Worm (Caenorhabditis elegans) whole organism, L4 larva: ENCODE results near the gene haao-1.
A peak's percentile ranks its signal among the peaks of the same experiment; 100 is the strongest.

Experiments used
- F26F4.8 ChIP-seq: fragments of 200-800 bp; sonication (Bioruptor generic); conservative IDR thresholded peaks from 2 replicates; pipeline ENCODE4 v1.3.6; 2022; ENCODE audit warnings: missing genetic modification characterization, missing compliant biosample characterization
- F49E8.2 ChIP-seq: sonication (generic microtip); optimal IDR thresholded peaks from 2 replicates; lab custom pipeline; 2016; ENCODE audit warnings: missing compliant biosample characterization, mild to moderate bottlenecking, missing genetic modification characterization, borderline replicate concordance
- Y105C5A.15 ChIP-seq: fragments of 200-800 bp; sonication (Bioruptor generic); IDR thresholded peaks from 2 replicates; pipeline ENCODE4 v1.3.6; 2022; ENCODE audit warnings: missing genetic modification characterization, missing compliant biosample characterization
- Y48G9A.11 ChIP-seq: fragments of 200-800 bp; sonication (Bioruptor generic); IDR thresholded peaks from 2 replicates; pipeline ENCODE4 v1.3.6; 2022; ENCODE audit warnings: missing genetic modification reagents, missing genetic modification characterization, missing compliant biosample characterization
- Y5F2A.4 ChIP-seq: fragments of 200-800 bp; sonication (Bioruptor generic); optimal IDR thresholded peaks from 2 replicates; lab custom pipeline; 2018; ENCODE audit warnings: mild to moderate bottlenecking, missing genetic modification characterization, missing compliant biosample characterization
- aha-1 ChIP-seq: fragments of 150-350 bp; peaks from one replicate; lab custom pipeline; 2014; ENCODE audit warnings: missing biosample characterization, missing genetic modification characterization
- ceh-32 ChIP-seq: sonication (generic microtip); optimal IDR thresholded peaks from 2 replicates; lab custom pipeline; 2016; ENCODE audit warnings: mild to moderate bottlenecking, missing genetic modification characterization, missing compliant biosample characterization; ENCODE audit not compliant: poor library complexity
- ceh-62 ChIP-seq: sonication (generic microtip); optimal IDR thresholded peaks from 2 replicates; lab custom pipeline; 2017; ENCODE audit warnings: missing biosample characterization, missing genetic modification characterization
- ces-1 ChIP-seq: fragments of 150-350 bp; sonication (generic microtip); optimal IDR thresholded peaks from 4 replicates; lab custom pipeline; 2014; ENCODE audit warnings: missing biosample characterization, missing genetic modification reagents, missing genetic modification characterization
- ctbp-1 ChIP-seq: fragments of 200-800 bp; sonication (Bioruptor generic); IDR thresholded peaks from 2 replicates; pipeline ENCODE4 v1.3.6; 2022; ENCODE audit warnings: missing genetic modification reagents, missing genetic modification characterization, missing compliant biosample characterization
- daf-8 ChIP-seq: fragments of 200-800 bp; sonication (Bioruptor generic); IDR thresholded peaks from 2 replicates; pipeline ENCODE4 v1.3.6; 2022; ENCODE audit warnings: missing genetic modification characterization, missing compliant biosample characterization
- dve-1 ChIP-seq: sonication (generic microtip); optimal IDR thresholded peaks from 2 replicates; lab custom pipeline; 2017; ENCODE audit warnings: antibody characterized with exemption, mild to moderate bottlenecking, missing genetic modification characterization, missing compliant biosample characterization; ENCODE audit not compliant: insufficient read depth
- fkh-10 ChIP-seq: fragments of 150-350 bp; optimal IDR thresholded peaks from 2 replicates; lab custom pipeline; 2014; ENCODE audit warnings: missing biosample characterization, missing genetic modification reagents, missing genetic modification characterization
- fos-1 ChIP-seq: fragments of 150-350 bp; optimal IDR thresholded peaks from 2 replicates; lab custom pipeline; 2014; ENCODE audit warnings: missing biosample characterization, missing genetic modification characterization
- gei-8 ChIP-seq: fragments of 200-800 bp; sonication (Bioruptor generic); optimal IDR thresholded peaks from 2 replicates; lab custom pipeline; 2018; ENCODE audit warnings: mild to moderate bottlenecking, missing genetic modification characterization, missing compliant biosample characterization
- hif-1 ChIP-seq, 2 experiments: sonication (generic microtip); optimal IDR thresholded peaks; 2 replicates each; lab custom pipeline; 2016 to 2017; ENCODE audit warnings: missing compliant biosample characterization in 2 of 2, missing genetic modification characterization in 2 of 2, missing genetic modification reagents in 2 of 2, missing genotype in 2 of 2, mild to moderate bottlenecking in 1 of 2
- hlh-11 ChIP-seq: fragments of 200-800 bp; sonication (Bioruptor generic); optimal IDR thresholded peaks from 2 replicates; lab custom pipeline; 2018; ENCODE audit warnings: mild to moderate bottlenecking, missing genetic modification characterization, missing compliant biosample characterization
- hmg-1.1 ChIP-seq: fragments of 200-800 bp; sonication (Bioruptor generic); IDR thresholded peaks from 2 replicates; pipeline ENCODE4 v1.3.6; 2022; ENCODE audit warnings: missing genetic modification reagents, missing genetic modification characterization, missing compliant biosample characterization
- lin-38 ChIP-seq: fragments of 200-800 bp; sonication (Bioruptor generic); IDR thresholded peaks from 2 replicates; pipeline ENCODE4 v1.3.6; 2022; ENCODE audit warnings: missing genetic modification reagents, missing genetic modification characterization, missing compliant biosample characterization
- mdl-1 ChIP-seq, 2 experiments: fragments of 150-350 bp in 1 of 2; sonication (generic microtip) in 1 of 2; optimal IDR thresholded peaks; 2 replicates each; lab custom pipeline; 2014 to 2017; ENCODE audit warnings: missing biosample characterization in 2 of 2, missing genetic modification characterization in 2 of 2
- mdt-29 ChIP-seq: fragments of 200-800 bp; sonication (Bioruptor generic); IDR thresholded peaks from 2 replicates; pipeline ENCODE4 v1.3.6; 2022; ENCODE audit warnings: missing genetic modification reagents, missing genetic modification characterization, missing compliant biosample characterization
- mxl-2 ChIP-seq: fragments of 200-800 bp; sonication (Bioruptor generic); conservative IDR thresholded peaks from 2 replicates; pipeline ENCODE4 v1.3.6; 2022; ENCODE audit warnings: missing genetic modification reagents, missing genetic modification characterization, missing compliant biosample characterization
- nhr-102 ChIP-seq: sonication (generic microtip); optimal IDR thresholded peaks from 2 replicates; lab custom pipeline; 2016; ENCODE audit warnings: mild to moderate bottlenecking, missing genetic modification characterization, moderate library complexity, missing compliant biosample characterization
- nhr-6 ChIP-seq: fragments of 150-350 bp; optimal IDR thresholded peaks from 2 replicates; lab custom pipeline; 2014; ENCODE audit warnings: missing biosample characterization, missing genetic modification characterization
- nhr-77 ChIP-seq: fragments of 150-350 bp; optimal IDR thresholded peaks from 2 replicates; lab custom pipeline; 2014; ENCODE audit warnings: missing biosample characterization, missing genetic modification characterization
- rbr-2 ChIP-seq: sonication (generic microtip); optimal IDR thresholded peaks from 2 replicates; lab custom pipeline; 2016; ENCODE audit warnings: missing genotype, missing genetic modification characterization, missing compliant biosample characterization
- set-16 ChIP-seq: fragments of 200-800 bp; sonication (Bioruptor generic); IDR thresholded peaks from 2 replicates; pipeline ENCODE4 v1.3.6; 2022; ENCODE audit warnings: missing genetic modification reagents, missing genetic modification characterization, missing compliant biosample characterization
- tag-97 ChIP-seq: fragments of 200-800 bp; sonication (Bioruptor generic); IDR thresholded peaks from 2 replicates; pipeline ENCODE4 v1.3.6; 2022; ENCODE audit warnings: missing genetic modification characterization, missing compliant biosample characterization
- unc-130 ChIP-seq: sonication (generic microtip); optimal IDR thresholded peaks from 2 replicates; lab custom pipeline; 2016; ENCODE audit warnings: missing genetic modification reagents, missing genetic modification characterization, missing compliant biosample characterization
- unc-62 ChIP-seq, 3 experiments: fragments of 150-350 bp in 1 of 3; sonication (generic microtip); optimal IDR thresholded peaks in 2 of 3; peaks in 1 of 3; 1 replicate in 1 of 3; 2 replicates in 2 of 3; lab custom pipeline; 2014 to 2017; ENCODE audit warnings: missing biosample characterization in 3 of 3, missing genetic modification characterization in 3 of 3, missing genetic modification reagents in 3 of 3, missing genotype in 1 of 3
- ztf-7 ChIP-seq: fragments of 150-350 bp; optimal IDR thresholded peaks from 2 replicates; lab custom pipeline; 2014; ENCODE audit warnings: missing biosample characterization, missing genetic modification characterization

The haao-1 gene

ce11 chrV:9473924-9474323 is 30.8 kb upstream of the haao-1 start (continued):
- TF ChIP-seq ceh-32 (tag; lab: Kevin White, UChicago) (no peak), nhr-6 (no peak), mdl-1 (tag; optimal IDR thresholded peaks at IDR 0.05; lab: Kevin White, UChicago) (no peak)
- TF ChIP-seq, all 104 proteins: peak for 0

- TF ChIP-seq unc-62 (GFP tag; optimal IDR thresholded peaks at IDR 0.05 in 1 of 2; lab: Kevin White, UChicago) (peak in 1 of 2 experiments; percentile 46), unc-62 (tag; optimal IDR thresholded peaks at IDR 0.05; lab: Kevin White, UChicago) (no peak), Y5F2A.4 (GFP tag; lab: Kevin White, UChicago) (no peak), nhr-102 (tag; lab: Kevin White, UChicago) (no peak), unc-130 (GFP tag; lab: Kevin White, UChicago) (no peak)
Observed at ce11 chrV:9477863-9478262, 26.8 kb upstream of the haao-1 start, which contains the start of gene nas-3. TSS of gene nas-3 (plus strand) at chrV:9478163.

ce11 chrV:9480566-9480965 is 24.1 kb upstream of the haao-1 start, which contains the start of gene K06A4.6:
TSS of gene K06A4.6 (minus strand) at chrV:9480666.
- peak; percentile 43; the same call in 1 of the 2 replicates for TF ChIP-seq set-16 (GFP tag; lab: Robert Waterston, UW)
- TF ChIP-seq hif-1 (tag; optimal IDR thresholded peaks at IDR 0.05; lab: Kevin White, UChicago), result no peak
- no peak for TF ChIP-seq F49E8.2 (tag; lab: Kevin White, UChicago)
- TF ChIP-seq mxl-2 (GFP tag; lab: Robert Waterston, UW), result no peak
- TF ChIP-seq Y48G9A.11 (GFP tag; lab: Robert Waterston, UW), result no peak
- TF ChIP-seq aha-1 (tag; lab: Kevin White, UChicago), result peak; percentile 43
- TF ChIP-seq tag-97 (GFP tag; lab: Robert Waterston, UW), result no peak
- no peak for TF ChIP-seq unc-130 (GFP tag; lab: Kevin White, UChicago)

- TF ChIP-seq nhr-77 (tag; lab: Kevin White, UChicago) (no peak), hmg-1.1 (GFP tag; lab: Robert Waterston, UW) (no peak), rbr-2 (tag; lab: Kevin White, UChicago) (no peak), gei-8 (no peak), unc-130 (GFP tag; lab: Kevin White, UChicago) (no peak), fkh-10 (GFP tag; lab: Kevin White, UChicago) (peak; percentile 93), mxl-2 (GFP tag; lab: Robert Waterston, UW) (no peak), fos-1 (tag; lab: Kevin White, UChicago) (no peak), hlh-11 (tag; lab: Kevin White, UChicago) (no peak), ctbp-1 (GFP tag; lab: Robert Waterston, UW) (0 out of 2 replicates have a peak, but pooled peaks have one; percentile 19), daf-8 (GFP tag; lab: Robert Waterston, UW) (no peak), mdt-29 (GFP tag; lab: Robert Waterston, UW) (no peak), lin-38 (no peak), ceh-62 (no peak), ces-1 (peak; percentile 62), mdl-1 (tag; optimal IDR thresholded peaks at IDR 0.05; lab: Kevin White, UChicago) (no peak), dve-1 (tag; lab: Kevin White, UChicago) (no peak)
Observed at ce11 chrV:9483738-9484256, 20.9 kb upstream of the haao-1 start, which contains the start of gene K06A4.2. TSS of gene K06A4.2 (plus strand) at chrV:9484206.

ce11 chrV:9485508-9485907 is 19.2 kb upstream of the haao-1 start:
- TF ChIP-seq aha-1 (tag; lab: Kevin White, UChicago) (peak; percentile 67), F26F4.8 (GFP tag; lab: Robert Waterston, UW) (no peak), Y105C5A.15 (GFP tag; lab: Robert Waterston, UW) (no peak), ztf-7 (tag; lab: Kevin White, UChicago) (no peak)
